Fruit fly (Drosophila melanogaster) whole organism, adult: ENCODE results near the gene Fdx2.
A peak's percentile ranks its signal among the peaks of the same experiment; 100 is the strongest.

Experiments used
- CG1620 ChIP-seq: fragments of 200-800 bp; sonication (Bioruptor generic); optimal IDR thresholded peaks from 2 replicates; lab custom pipeline; 2016; ENCODE audit warnings: missing biosample characterization, missing genetic modification characterization
- CG7045 ChIP-seq: fragments of 200-800 bp; sonication (Bioruptor generic); optimal IDR thresholded peaks from 2 replicates; lab custom pipeline; 2017; ENCODE audit warnings: missing biosample characterization, mild to moderate bottlenecking, missing genetic modification characterization
- Clk ChIP-seq: fragments of 200-800 bp; sonication (Bioruptor generic); optimal IDR thresholded peaks from 2 replicates; lab custom pipeline; 2017; ENCODE audit warnings: missing biosample characterization, missing genetic modification characterization
- Hr96 ChIP-seq: fragments of 200-800 bp; sonication (Bioruptor generic); optimal IDR thresholded peaks from 2 replicates; lab custom pipeline; 2016; ENCODE audit warnings: missing biosample characterization, missing genetic modification characterization
- bab1 ChIP-seq: fragments of 200-800 bp; sonication (Bioruptor generic); optimal IDR thresholded peaks from 3 replicates; lab custom pipeline; 2019; ENCODE audit warnings: missing biosample characterization, mild to moderate bottlenecking, missing genetic modification characterization, moderate library complexity
- cic ChIP-seq: fragments of 200-800 bp; sonication (Bioruptor generic); optimal IDR thresholded peaks from 2 replicates; lab custom pipeline; 2017; ENCODE audit warnings: missing biosample characterization, mild to moderate bottlenecking, missing genetic modification characterization, moderate library complexity
- kay ChIP-seq: fragments of 200-800 bp; sonication (Bioruptor generic); peaks from one replicate; lab custom pipeline; 2016; ENCODE audit warnings: missing biosample characterization, missing genetic modification characterization, borderline replicate concordance

DNA sequence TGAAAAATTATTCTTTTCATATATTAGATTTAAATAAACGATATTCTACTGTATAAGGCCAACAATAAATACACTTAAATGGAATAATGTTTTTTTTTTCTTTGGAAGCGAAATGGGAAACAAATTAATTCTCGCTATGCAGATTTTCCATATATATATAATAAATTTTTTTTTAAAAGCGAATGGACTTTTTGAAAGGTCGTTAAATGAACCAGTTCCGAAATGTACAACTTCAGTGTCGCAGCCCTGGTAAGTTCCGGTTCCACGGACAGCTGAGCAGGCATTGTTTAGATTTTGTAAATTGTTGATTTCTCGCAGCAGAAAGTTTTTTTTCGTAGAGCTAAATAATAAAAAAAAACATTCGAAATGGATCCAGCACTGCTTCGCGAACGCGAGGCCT lies 5.5 kb upstream of the Fdx2 start, which contains the start of gene TfIIEbeta:
- TF ChIP-seq CG7045 (GFP tag; lab: Kevin White, UChicago) (no peak), kay (GFP tag; lab: Kevin White, UChicago) (no peak), cic (GFP tag; lab: Kevin White, UChicago) (no peak), CG1620 (GFP tag; lab: Kevin White, UChicago) (no peak), Clk (GFP tag; lab: Kevin White, UChicago) (no peak), bab1 (peak; percentile 14), Hr96 (no peak)
